Worm (Caenorhabditis elegans) whole organism, early embryonic: ENCODE results near the gene tsp-1.

Source experiments
- aly-1 ChIP-seq: sonication (generic microtip); optimal IDR thresholded peaks from 2 replicates; lab custom pipeline; 2016; ENCODE audit warnings: missing genetic modification characterization, missing compliant biosample characterization
- ama-1 ChIP-seq: fragments of 150-350 bp; optimal IDR thresholded peaks from 2 replicates; lab custom pipeline; 2014
- ets-7 ChIP-seq: sonication (generic microtip); optimal IDR thresholded peaks from 2 replicates; lab custom pipeline; 2016; ENCODE audit warnings: missing genotype, missing genetic modification characterization, missing compliant biosample characterization
- hmbx-1 ChIP-seq: sonication (generic microtip); optimal IDR thresholded peaks from 2 replicates; lab custom pipeline; 2016; ENCODE audit warnings: mild to moderate bottlenecking, missing genetic modification characterization, missing compliant biosample characterization
- hmg-4 ChIP-seq: fragments of 200-800 bp; sonication (Bioruptor generic); optimal IDR thresholded peaks from 2 replicates; lab custom pipeline; 2018; ENCODE audit warnings: mild to moderate bottlenecking, missing genetic modification characterization, missing compliant biosample characterization
- scrt-1 ChIP-seq: fragments of 200-800 bp; sonication (Bioruptor generic); IDR thresholded peaks from 2 replicates; pipeline ENCODE4 v1.3.6; 2022; ENCODE audit warnings: missing genetic modification characterization, missing compliant biosample characterization
- tbx-37 ChIP-seq: fragments of 200-800 bp; sonication (Bioruptor generic); conservative IDR thresholded peaks from 2 replicates; pipeline ENCODE4 v1.3.6; 2022; ENCODE audit warnings: missing genetic modification reagents, missing genetic modification characterization, missing compliant biosample characterization

ce11 chrIII:8216224-8216623, 23.0 kb downstream of the tsp-1 start, which contains the start of gene unc-86:
- TF ChIP-seq scrt-1 (GFP tag; lab: Robert Waterston, UW) (no peak), ama-1 (lab: Kevin White, UChicago) (no peak), tbx-37 (GFP tag; lab: Robert Waterston, UW) (no peak), aly-1 (tag; lab: Kevin White, UChicago) (no peak), ets-7 (tag; lab: Kevin White, UChicago) (no peak), hmbx-1 (tag; lab: Kevin White, UChicago) (no peak), hmg-4 (GFP tag; lab: Kevin White, UChicago) (no peak)
